Worm (Caenorhabditis elegans) whole organism, mixed stage, embryonic: ENCODE measurements around the gene xrn-1.

Experiments used
- M03D4.4 ChIP-seq: sonication (generic microtip); optimal IDR thresholded peaks from 2 replicates; lab custom pipeline; 2017; ENCODE audit warnings: mild to moderate bottlenecking, missing genetic modification characterization, missing compliant biosample characterization
- bed-3 ChIP-seq: fragments of 200-800 bp; sonication (Bioruptor generic); optimal IDR thresholded peaks from 3 replicates; lab custom pipeline; 2018; ENCODE audit warnings: mild to moderate bottlenecking, missing genetic modification characterization, moderate library complexity, missing compliant biosample characterization
- blmp-1 ChIP-seq: fragments of 150-350 bp; optimal IDR thresholded peaks from 2 replicates; lab custom pipeline; 2014; ENCODE audit warnings: missing biosample characterization, missing genetic modification characterization
- ceh-39 ChIP-seq: fragments of 150-350 bp; optimal IDR thresholded peaks from 2 replicates; lab custom pipeline; 2014; ENCODE audit warnings: missing biosample characterization, missing genetic modification characterization
- ceh-83 ChIP-seq: fragments of 200-800 bp; sonication (Bioruptor generic); optimal IDR thresholded peaks from 2 replicates; lab custom pipeline; 2018; ENCODE audit warnings: mild to moderate bottlenecking, missing genetic modification characterization, missing compliant biosample characterization
- ces-1 ChIP-seq: fragments of 150-350 bp; optimal IDR thresholded peaks from 2 replicates; lab custom pipeline; 2014; ENCODE audit warnings: missing biosample characterization, missing genetic modification reagents, missing genetic modification characterization
- cnd-1 ChIP-seq: fragments of 200-800 bp; sonication (Bioruptor generic); optimal IDR thresholded peaks from 2 replicates; lab custom pipeline; 2018; ENCODE audit warnings: mild to moderate bottlenecking, missing genetic modification characterization, missing compliant biosample characterization
- elt-1 ChIP-seq: sonication (generic microtip); optimal IDR thresholded peaks from 2 replicates; lab custom pipeline; 2017; ENCODE audit warnings: missing genetic modification characterization, mild to moderate bottlenecking, missing compliant biosample characterization, antibody characterized with exemption, moderate library complexity, borderline replicate concordance; ENCODE audit not compliant: insufficient read depth
- flh-1 ChIP-seq: fragments of 200-800 bp; sonication (Bioruptor generic); optimal IDR thresholded peaks from 2 replicates; lab custom pipeline; 2018; ENCODE audit warnings: mild to moderate bottlenecking, missing genetic modification characterization, moderate library complexity, missing compliant biosample characterization
- hlh-1 ChIP-seq: fragments of 150-350 bp; optimal IDR thresholded peaks from 2 replicates; lab custom pipeline; 2014; ENCODE audit warnings: missing biosample characterization, missing genetic modification reagents, missing genetic modification characterization
- lin-13 ChIP-seq: fragments of 150-350 bp; optimal IDR thresholded peaks from 2 replicates; lab custom pipeline; 2014; ENCODE audit warnings: missing biosample characterization, missing genetic modification characterization
- lin-32 ChIP-seq: fragments of 200-800 bp; sonication (Bioruptor generic); optimal IDR thresholded peaks from 2 replicates; lab custom pipeline; 2018; ENCODE audit warnings: mild to moderate bottlenecking, missing genetic modification characterization, missing compliant biosample characterization
- lsy-2 ChIP-seq: fragments of 150-350 bp; optimal IDR thresholded peaks from 2 replicates; lab custom pipeline; 2014; ENCODE audit warnings: missing biosample characterization, missing genetic modification characterization
- mab-5 ChIP-seq: fragments of 150-350 bp; optimal IDR thresholded peaks from 2 replicates; lab custom pipeline; 2014; ENCODE audit warnings: missing biosample characterization, missing genetic modification characterization
- mep-1 ChIP-seq: fragments of 150-350 bp; optimal IDR thresholded peaks from 2 replicates; lab custom pipeline; 2017; ENCODE audit warnings: missing biosample characterization, missing genetic modification reagents, missing genetic modification characterization, inconsistent platforms
- mls-2 ChIP-seq: sonication (generic microtip); optimal IDR thresholded peaks from 2 replicates; lab custom pipeline; 2016; ENCODE audit warnings: mild to moderate bottlenecking, missing genetic modification characterization, moderate library complexity, missing compliant biosample characterization
- nhr-12 ChIP-seq: fragments of 150-350 bp; optimal IDR thresholded peaks from 2 replicates; lab custom pipeline; 2014; ENCODE audit warnings: missing biosample characterization, missing genetic modification characterization
- nhr-2 ChIP-seq: fragments of 150-350 bp; optimal IDR thresholded peaks from 2 replicates; lab custom pipeline; 2014; ENCODE audit warnings: missing biosample characterization, missing genetic modification characterization
- nhr-237 ChIP-seq: fragments of 150-350 bp; optimal IDR thresholded peaks from 2 replicates; lab custom pipeline; 2014; ENCODE audit warnings: missing biosample characterization, missing genetic modification characterization
- nhr-28 ChIP-seq: fragments of 150-350 bp; optimal IDR thresholded peaks from 2 replicates; lab custom pipeline; 2014; ENCODE audit warnings: missing biosample characterization, missing genetic modification characterization
- pha-4 ChIP-seq: fragments of 150-350 bp; optimal IDR thresholded peaks from 2 replicates; lab custom pipeline; 2018; ENCODE audit warnings: missing biosample characterization, missing genetic modification reagents, missing genetic modification characterization
- sem-2 ChIP-seq: fragments of 200-800 bp; sonication (Bioruptor generic); optimal IDR thresholded peaks from 2 replicates; lab custom pipeline; 2018; ENCODE audit warnings: mild to moderate bottlenecking, missing genetic modification characterization, missing compliant biosample characterization
- snpc-4 ChIP-seq: fragments of 150-350 bp; optimal IDR thresholded peaks from 2 replicates; lab custom pipeline; 2014; ENCODE audit warnings: missing biosample characterization, missing genetic modification characterization
- sptf-1 ChIP-seq: sonication (generic microtip); optimal IDR thresholded peaks from 2 replicates; lab custom pipeline; 2017; ENCODE audit warnings: mild to moderate bottlenecking, missing genetic modification characterization, moderate library complexity, missing compliant biosample characterization
- unc-120 ChIP-seq: sonication (generic microtip); optimal IDR thresholded peaks from 2 replicates; lab custom pipeline; 2017; ENCODE audit warnings: missing genetic modification characterization, missing compliant biosample characterization; ENCODE audit not compliant: poor library complexity, severe bottlenecking
- unc-39 ChIP-seq: fragments of 150-350 bp; optimal IDR thresholded peaks from 2 replicates; lab custom pipeline; 2014; ENCODE audit warnings: missing biosample characterization, missing genetic modification characterization
- unc-62 ChIP-seq: fragments of 150-350 bp; optimal IDR thresholded peaks from 2 replicates; lab custom pipeline; 2014; ENCODE audit warnings: missing biosample characterization, missing genetic modification reagents, missing genetic modification characterization
- zip-8 ChIP-seq: fragments of 150-350 bp; optimal IDR thresholded peaks from 2 replicates; lab custom pipeline; 2014; ENCODE audit warnings: missing biosample characterization, missing genetic modification characterization

Gene xrn-1

ce11 chrII:14038331-14038730, 30.4 kb upstream of the xrn-1 start:
- TF ChIP-seq flh-1 (GFP tag; lab: Kevin White, UChicago) (no peak), nhr-237 (tag; lab: Kevin White, UChicago) (peak; percentile 9), sptf-1 (tag; lab: Kevin White, UChicago) (no peak), pha-4 (no peak), ceh-39 (tag; lab: Kevin White, UChicago) (no peak), lsy-2 (no peak), snpc-4 (tag; lab: Kevin White, UChicago) (no peak), unc-62 (no peak)

ce11 chrII:14039811-14040203, 28.9 kb upstream of the xrn-1 start:
- TF ChIP-seq zip-8 (tag; lab: Kevin White, UChicago) (no peak), ceh-39 (tag; lab: Kevin White, UChicago) (no peak), blmp-1 (tag; lab: Kevin White, UChicago) (no peak), hlh-1 (tag; lab: Kevin White, UChicago) (no peak), mep-1 (no peak), sem-2 (GFP tag; lab: Kevin White, UChicago) (no peak), ceh-83 (GFP tag; lab: Kevin White, UChicago) (no peak), pha-4 (no peak), nhr-2 (tag; lab: Kevin White, UChicago) (no peak), unc-39 (tag; lab: Kevin White, UChicago) (no peak), sptf-1 (tag; lab: Kevin White, UChicago) (no peak), bed-3 (GFP tag; lab: Kevin White, UChicago) (no peak), mab-5 (tag; lab: Kevin White, UChicago) (no peak), cnd-1 (tag; lab: Kevin White, UChicago) (no peak)

- TF ChIP-seq nhr-237 (tag; lab: Kevin White, UChicago) (peak; percentile 24), pha-4 (peak; percentile 81), ceh-39 (tag; lab: Kevin White, UChicago) (no peak), ces-1 (peak; percentile 43), nhr-12 (tag; lab: Kevin White, UChicago) (no peak), M03D4.4 (no peak), nhr-2 (tag; lab: Kevin White, UChicago) (no peak), unc-120 (tag; lab: Kevin White, UChicago) (peak; percentile 23), hlh-1 (tag; lab: Kevin White, UChicago) (peak; percentile 15), lin-13 (no peak), zip-8 (tag; lab: Kevin White, UChicago) (no peak), unc-62 (peak; percentile 53), nhr-28 (tag; lab: Kevin White, UChicago) (no peak), mls-2 (tag; lab: Kevin White, UChicago) (peak; percentile 55)
Observed at ce11 chrII:14040204-14040842, 28.4 kb upstream of the xrn-1 start.

- TF ChIP-seq mls-2 (tag; lab: Kevin White, UChicago) = peak; percentile 1
- TF ChIP-seq lin-32 (GFP tag; lab: Kevin White, UChicago) = no peak
- no peak for TF ChIP-seq lsy-2
- TF ChIP-seq ces-1 = peak; percentile 8
- peak; percentile 61 for TF ChIP-seq pha-4
- TF ChIP-seq cnd-1 (tag; lab: Kevin White, UChicago) = peak; percentile 24
- TF ChIP-seq bed-3 (GFP tag; lab: Kevin White, UChicago) = no peak
- peak; percentile 20 for TF ChIP-seq unc-39 (tag; lab: Kevin White, UChicago)
- TF ChIP-seq mab-5 (tag; lab: Kevin White, UChicago) = no peak
- TF ChIP-seq nhr-2 (tag; lab: Kevin White, UChicago) = peak; percentile 93
- peak; percentile 67 for TF ChIP-seq elt-1 (tag; lab: Kevin White, UChicago)
Observed at ce11 chrII:14042836-14043604, 25.7 kb upstream of the xrn-1 start.

- peak; percentile 3 for TF ChIP-seq unc-120 (tag; lab: Kevin White, UChicago)
- no peak for TF ChIP-seq unc-62
- no peak for TF ChIP-seq lin-13
- TF ChIP-seq, all 35 proteins: peak for 1
Observed at ce11 chrII:14044199-14044598, 24.5 kb upstream of the xrn-1 start.
